Fruit fly (Drosophila melanogaster) whole organism, prepupa: ENCODE data around the gene CG33268.

Experiments used
- CG6276 ChIP-seq: fragments of 200-800 bp; sonication (Bioruptor generic); optimal IDR thresholded peaks from 2 replicates; lab custom pipeline; 2017; ENCODE audit warnings: missing biosample characterization, mild to moderate bottlenecking, missing genetic modification characterization
- svp ChIP-seq: fragments of 200-800 bp; sonication (Bioruptor generic); peaks from one replicate; lab custom pipeline; 2016; ENCODE audit warnings: missing biosample characterization, missing genetic modification characterization

dm6 chr3L:11560885-11561284 lies 30.1 kb downstream of the CG33268 start:
- TF ChIP-seq svp (GFP tag; lab: Kevin White, UChicago) (peak; percentile 98), CG6276 (GFP tag; lab: Kevin White, UChicago) (no peak)
